Worm (Caenorhabditis elegans) whole organism, L1 larva: ENCODE measurements around the gene smex-1.

ENCODE experiments used
- F16B12.6 ChIP-seq: fragments of 150-350 bp; optimal IDR thresholded peaks from 2 replicates; lab custom pipeline; 2014; ENCODE audit warnings: missing biosample characterization, missing genetic modification characterization
- aha-1 ChIP-seq: fragments of 150-350 bp; optimal IDR thresholded peaks from 2 replicates; lab custom pipeline; 2014; ENCODE audit warnings: missing biosample characterization, missing genetic modification characterization
- alr-1 ChIP-seq: fragments of 200-800 bp; sonication (Bioruptor generic); optimal IDR thresholded peaks from 2 replicates; lab custom pipeline; 2018; ENCODE audit warnings: borderline replicate concordance, mild to moderate bottlenecking, missing genetic modification characterization, missing compliant biosample characterization
- aly-2 ChIP-seq: fragments of 150-350 bp; optimal IDR thresholded peaks from 2 replicates; lab custom pipeline; 2014; ENCODE audit warnings: missing biosample characterization, missing genetic modification characterization
- ces-1 ChIP-seq: fragments of 150-350 bp; optimal IDR thresholded peaks from 2 replicates; lab custom pipeline; 2014; ENCODE audit warnings: missing biosample characterization, missing genetic modification reagents, missing genetic modification characterization
- dsc-1 ChIP-seq: sonication (generic microtip); optimal IDR thresholded peaks from 2 replicates; lab custom pipeline; 2016; ENCODE audit warnings: mild to moderate bottlenecking, missing genetic modification characterization, missing compliant biosample characterization
- efl-3 ChIP-seq: fragments of 200-800 bp; sonication (Bioruptor generic); optimal IDR thresholded peaks from 2 replicates; lab custom pipeline; 2018; ENCODE audit warnings: mild to moderate bottlenecking, missing genetic modification characterization, missing compliant biosample characterization
- elt-2 ChIP-seq: sonication (generic microtip); optimal IDR thresholded peaks from 2 replicates; lab custom pipeline; 2016; ENCODE audit warnings: missing genetic modification characterization, mild to moderate bottlenecking, inconsistent platforms, missing compliant biosample characterization, missing genetic modification reagents
- ets-5 ChIP-seq: fragments of 200-800 bp; sonication (Bioruptor generic); IDR thresholded peaks from 2 replicates; pipeline ENCODE4 v1.3.6; 2022; ENCODE audit warnings: missing genetic modification characterization, missing compliant biosample characterization
- lin-13 ChIP-seq: fragments of 150-350 bp; optimal IDR thresholded peaks from 2 replicates; lab custom pipeline; 2014; ENCODE audit warnings: missing biosample characterization, missing genetic modification reagents, missing genetic modification characterization
- lin-14 ChIP-seq: fragments of 200-800 bp; sonication (Bioruptor generic); optimal IDR thresholded peaks from 2 replicates; lab custom pipeline; 2018; ENCODE audit warnings: mild to moderate bottlenecking, missing genetic modification characterization, moderate library complexity, missing compliant biosample characterization
- lin-39 ChIP-seq: fragments of 150-350 bp; optimal IDR thresholded peaks from 2 replicates; lab custom pipeline; 2014; ENCODE audit warnings: missing biosample characterization, missing genetic modification reagents, missing genetic modification characterization
- mab-9 ChIP-seq: fragments of 200-800 bp; sonication (Bioruptor generic); IDR thresholded peaks from 2 replicates; pipeline ENCODE4 v1.3.6; 2022; ENCODE audit warnings: missing genetic modification reagents, missing genetic modification characterization, missing compliant biosample characterization
- nhr-12 ChIP-seq: sonication (generic microtip); optimal IDR thresholded peaks from 2 replicates; lab custom pipeline; 2017; ENCODE audit warnings: missing biosample characterization, missing genetic modification characterization
- nhr-20 ChIP-seq: sonication (generic microtip); optimal IDR thresholded peaks from 2 replicates; lab custom pipeline; 2016; ENCODE audit warnings: mild to moderate bottlenecking, missing genetic modification characterization, missing compliant biosample characterization
- nhr-47 ChIP-seq: sonication (generic microtip); optimal IDR thresholded peaks from 2 replicates; lab custom pipeline; 2016; ENCODE audit warnings: mild to moderate bottlenecking, missing genetic modification characterization, moderate library complexity, missing compliant biosample characterization
- nhr-76 ChIP-seq: sonication (generic microtip); optimal IDR thresholded peaks from 2 replicates; lab custom pipeline; 2017; ENCODE audit warnings: missing biosample characterization, missing genetic modification characterization
- nhr-77 ChIP-seq: fragments of 150-350 bp; optimal IDR thresholded peaks from 2 replicates; lab custom pipeline; 2014; ENCODE audit warnings: missing biosample characterization, missing genetic modification characterization
- tlp-1 ChIP-seq: fragments of 150-350 bp; optimal IDR thresholded peaks from 2 replicates; lab custom pipeline; 2014; ENCODE audit warnings: missing biosample characterization, missing genetic modification characterization
- unc-62 ChIP-seq: fragments of 150-350 bp; optimal IDR thresholded peaks from 2 replicates; lab custom pipeline; 2014; ENCODE audit warnings: missing biosample characterization, missing genetic modification reagents, missing genetic modification characterization
- unc-86 ChIP-seq: sonication (generic microtip); optimal IDR thresholded peaks from 2 replicates; lab custom pipeline; 2016; ENCODE audit warnings: missing genetic modification characterization, missing compliant biosample characterization
- vab-15 ChIP-seq: sonication (generic microtip); optimal IDR thresholded peaks from 2 replicates; lab custom pipeline; 2017; ENCODE audit warnings: missing genotype, mild to moderate bottlenecking, missing genetic modification characterization, missing compliant biosample characterization

The smex-1 gene

DNA sequence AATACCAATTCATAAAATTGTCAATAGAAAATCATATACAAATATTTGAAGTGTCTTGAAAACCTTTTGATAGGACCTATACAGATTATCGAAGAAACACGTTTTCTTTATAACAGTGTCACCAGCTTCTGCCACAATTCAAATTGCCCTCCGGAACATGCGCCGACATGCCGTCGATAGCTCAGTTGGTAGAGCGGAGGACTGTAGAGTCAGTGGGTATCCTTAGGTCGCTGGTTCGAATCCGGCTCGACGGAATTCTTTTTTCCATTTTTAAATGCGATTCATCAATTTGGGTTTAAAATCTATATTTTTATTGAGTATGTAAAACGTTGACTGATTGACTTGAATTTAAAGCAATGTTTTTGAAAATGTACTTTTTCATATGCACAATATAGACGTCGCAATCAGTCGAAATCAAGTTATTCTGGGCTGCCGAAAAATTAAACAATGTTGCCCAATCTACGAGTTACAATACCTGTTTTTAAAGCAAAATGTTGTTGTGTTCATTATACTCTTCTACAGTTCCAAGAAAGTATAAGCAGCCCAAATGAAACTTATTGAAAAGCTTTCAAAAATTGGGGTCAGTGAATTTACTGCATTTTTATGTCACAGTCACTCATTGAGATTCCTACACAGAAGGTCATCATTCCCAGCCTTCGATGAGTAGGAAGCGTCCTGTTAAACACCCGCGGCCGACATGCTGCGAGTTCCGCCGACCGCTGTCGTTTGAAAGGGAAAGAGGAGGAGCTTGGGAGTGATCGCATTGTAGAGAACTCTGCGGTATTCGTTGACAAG lies 48.3 kb downstream of the smex-1 start (continued):
- 0 out of 2 replicates have a peak, but pooled peaks have one; percentile 26 for TF ChIP-seq mab-9 (GFP tag; lab: Robert Waterston, UW)
- TF ChIP-seq lin-14 (GFP tag; lab: Kevin White, UChicago): peak; percentile 85
- peak; percentile 81 for TF ChIP-seq lin-39 (tag; lab: Kevin White, UChicago)
- TF ChIP-seq ces-1 (GFP tag; lab: Kevin White, UChicago): no peak
- TF ChIP-seq dsc-1 (tag; lab: Kevin White, UChicago): peak; percentile 67
- peak; percentile 24 for TF ChIP-seq aha-1
- peak; percentile 61 for TF ChIP-seq lin-13 (GFP tag; lab: Kevin White, UChicago)
- no peak for TF ChIP-seq F16B12.6 (tag; lab: Kevin White, UChicago)
- TF ChIP-seq nhr-47: peak; percentile 90
- peak; percentile 84 for TF ChIP-seq nhr-20 (tag; lab: Kevin White, UChicago)
- no peak for TF ChIP-seq vab-15 (tag; lab: Kevin White, UChicago)

- no peak for TF ChIP-seq unc-62 (GFP tag; lab: Kevin White, UChicago)
- TF ChIP-seq elt-2 (tag; lab: Kevin White, UChicago): no peak
- no peak for TF ChIP-seq nhr-76 (tag; lab: Kevin White, UChicago)
- TF ChIP-seq nhr-12: no peak
- TF ChIP-seq alr-1 (tag; lab: Kevin White, UChicago): no peak
- no peak for TF ChIP-seq F16B12.6 (tag; lab: Kevin White, UChicago)
- TF ChIP-seq lin-13 (GFP tag; lab: Kevin White, UChicago): no peak
- no peak for TF ChIP-seq ets-5
- no peak for TF ChIP-seq unc-86 (tag; lab: Kevin White, UChicago)
- no peak for TF ChIP-seq efl-3 (GFP tag; lab: Kevin White, UChicago)
- TF ChIP-seq tlp-1: no peak
- TF ChIP-seq ces-1 (GFP tag; lab: Kevin White, UChicago): no peak
- TF ChIP-seq nhr-77 (tag; lab: Kevin White, UChicago): no peak
- no peak for TF ChIP-seq aly-2 (tag; lab: Kevin White, UChicago)
- TF ChIP-seq mab-9 (GFP tag; lab: Robert Waterston, UW): no peak
- TF ChIP-seq dsc-1 (tag; lab: Kevin White, UChicago): no peak
These were observed 50.3 kb downstream of the smex-1 start, which contains the start of gene C16D9.5 for ce11 chrV:8245457-8245856. TSS of gene C16D9.5 (minus strand) at chrV:8245557.
